Worm (Caenorhabditis elegans): ENCODE measurements around the gene T13F3.8.

DNA sequence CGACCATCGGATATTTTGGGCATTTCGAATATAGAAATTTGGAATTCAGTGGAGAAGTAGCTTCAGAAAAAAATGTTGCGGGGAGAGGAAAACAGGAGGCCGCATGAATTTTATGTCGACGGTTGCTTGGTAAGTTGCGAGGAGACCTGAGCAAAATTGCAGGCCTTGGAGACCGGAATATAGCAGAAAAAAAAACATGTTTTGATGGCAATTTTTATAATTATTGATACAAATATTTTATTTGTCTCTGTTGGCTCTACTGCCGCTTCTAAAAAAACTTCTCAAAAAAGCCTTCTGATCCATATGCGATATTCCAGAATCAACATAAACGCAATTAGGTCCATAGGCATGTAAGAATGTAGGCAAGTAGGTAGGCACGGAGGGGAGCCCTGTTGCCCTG, 5.7 kb downstream of the T13F3.8 start, which contains the start of gene pacl-1:
- TF ChIP-seq fos-1 (tag; optimal IDR thresholded peaks at IDR 0.05): no peak
- TF ChIP-seq lin-39 (tag; optimal IDR thresholded peaks at IDR 0.05): no peak
- TF ChIP-seq elt-1 (tag; optimal IDR thresholded peaks at IDR 0.05): no peak
- no peak for TF ChIP-seq unc-62 (GFP tag; optimal IDR thresholded peaks at IDR 0.05)
- TF ChIP-seq F13H6.1 (tag; optimal IDR thresholded peaks at IDR 0.05): no peak
